Fruit fly (Drosophila melanogaster): Measurements from ENCODE around the gene CG15696.

DNA sequence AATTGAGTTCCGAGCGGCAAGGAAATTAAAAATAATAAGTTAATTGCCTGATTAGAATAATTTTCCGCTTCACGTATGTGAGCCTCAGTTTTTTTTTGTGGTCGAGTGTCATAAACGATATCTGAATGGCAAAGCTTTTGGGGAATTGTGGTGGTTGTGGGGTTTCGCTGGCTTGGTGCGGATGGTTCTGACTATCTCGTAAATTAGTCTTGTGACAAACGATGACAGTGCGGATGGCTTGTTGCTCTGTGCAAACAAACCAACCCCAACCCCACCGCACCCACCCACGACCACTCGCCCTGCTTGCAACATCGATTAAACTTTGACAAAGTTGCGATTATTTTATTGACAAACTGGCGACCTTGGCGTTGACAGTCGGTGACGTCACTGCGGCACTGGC is 19.9 kb upstream of the CG15696 start:
- TF ChIP-seq psq (optimal IDR thresholded peaks at IDR 0.05) (no peak), ttk (optimal IDR thresholded peaks at IDR 0.05) (no peak), insv (optimal IDR thresholded peaks at IDR 0.05) (no peak), h (optimal IDR thresholded peaks at IDR 0.05) (no peak)
